Worm (Caenorhabditis elegans) whole organism, mixed stage, embryonic: ENCODE data around the gene clp-1.
A peak's percentile ranks its signal among the peaks of the same experiment; 100 is the strongest.

Experiments used
- M03D4.4 ChIP-seq: sonication (generic microtip); optimal IDR thresholded peaks from 2 replicates; lab custom pipeline; 2017; ENCODE audit warnings: mild to moderate bottlenecking, missing genetic modification characterization, missing compliant biosample characterization
- bed-3 ChIP-seq: fragments of 200-800 bp; sonication (Bioruptor generic); optimal IDR thresholded peaks from 3 replicates; lab custom pipeline; 2018; ENCODE audit warnings: mild to moderate bottlenecking, missing genetic modification characterization, moderate library complexity, missing compliant biosample characterization
- blmp-1 ChIP-seq: fragments of 150-350 bp; optimal IDR thresholded peaks from 2 replicates; lab custom pipeline; 2014; ENCODE audit warnings: missing biosample characterization, missing genetic modification characterization
- ceh-39 ChIP-seq: fragments of 150-350 bp; optimal IDR thresholded peaks from 2 replicates; lab custom pipeline; 2014; ENCODE audit warnings: missing biosample characterization, missing genetic modification characterization
- ceh-43 ChIP-seq: fragments of 200-800 bp; sonication (Bioruptor generic); optimal IDR thresholded peaks from 2 replicates; lab custom pipeline; 2018; ENCODE audit warnings: mild to moderate bottlenecking, missing genetic modification characterization, moderate library complexity, missing compliant biosample characterization
- ceh-83 ChIP-seq: fragments of 200-800 bp; sonication (Bioruptor generic); optimal IDR thresholded peaks from 2 replicates; lab custom pipeline; 2018; ENCODE audit warnings: mild to moderate bottlenecking, missing genetic modification characterization, missing compliant biosample characterization
- ces-1 ChIP-seq: fragments of 150-350 bp; optimal IDR thresholded peaks from 2 replicates; lab custom pipeline; 2014; ENCODE audit warnings: missing biosample characterization, missing genetic modification reagents, missing genetic modification characterization
- cnd-1 ChIP-seq: fragments of 200-800 bp; sonication (Bioruptor generic); optimal IDR thresholded peaks from 2 replicates; lab custom pipeline; 2018; ENCODE audit warnings: mild to moderate bottlenecking, missing genetic modification characterization, missing compliant biosample characterization
- drap-1 ChIP-seq: fragments of 200-800 bp; sonication (Bioruptor generic); optimal IDR thresholded peaks from 3 replicates; lab custom pipeline; 2018; ENCODE audit warnings: mild to moderate bottlenecking, missing genetic modification characterization, missing compliant biosample characterization
- elt-1 ChIP-seq: sonication (generic microtip); optimal IDR thresholded peaks from 2 replicates; lab custom pipeline; 2017; ENCODE audit warnings: missing genetic modification characterization, mild to moderate bottlenecking, missing compliant biosample characterization, antibody characterized with exemption, moderate library complexity, borderline replicate concordance; ENCODE audit not compliant: insufficient read depth
- elt-3 ChIP-seq: fragments of 150-350 bp; optimal IDR thresholded peaks from 2 replicates; lab custom pipeline; 2014; ENCODE audit warnings: missing biosample characterization, missing genetic modification characterization
- hlh-1 ChIP-seq: fragments of 150-350 bp; optimal IDR thresholded peaks from 2 replicates; lab custom pipeline; 2014; ENCODE audit warnings: missing biosample characterization, missing genetic modification reagents, missing genetic modification characterization
- lin-13 ChIP-seq: fragments of 150-350 bp; optimal IDR thresholded peaks from 2 replicates; lab custom pipeline; 2014; ENCODE audit warnings: missing biosample characterization, missing genetic modification characterization
- lin-32 ChIP-seq: fragments of 200-800 bp; sonication (Bioruptor generic); optimal IDR thresholded peaks from 2 replicates; lab custom pipeline; 2018; ENCODE audit warnings: mild to moderate bottlenecking, missing genetic modification characterization, missing compliant biosample characterization
- lsy-2 ChIP-seq: fragments of 150-350 bp; optimal IDR thresholded peaks from 2 replicates; lab custom pipeline; 2014; ENCODE audit warnings: missing biosample characterization, missing genetic modification characterization
- mab-5 ChIP-seq: fragments of 150-350 bp; optimal IDR thresholded peaks from 2 replicates; lab custom pipeline; 2014; ENCODE audit warnings: missing biosample characterization, missing genetic modification characterization
- mep-1 ChIP-seq: fragments of 150-350 bp; optimal IDR thresholded peaks from 2 replicates; lab custom pipeline; 2017; ENCODE audit warnings: missing biosample characterization, missing genetic modification reagents, missing genetic modification characterization, inconsistent platforms
- nhr-12 ChIP-seq: fragments of 150-350 bp; optimal IDR thresholded peaks from 2 replicates; lab custom pipeline; 2014; ENCODE audit warnings: missing biosample characterization, missing genetic modification characterization
- nhr-2 ChIP-seq: fragments of 150-350 bp; optimal IDR thresholded peaks from 2 replicates; lab custom pipeline; 2014; ENCODE audit warnings: missing biosample characterization, missing genetic modification characterization
- nhr-237 ChIP-seq: fragments of 150-350 bp; optimal IDR thresholded peaks from 2 replicates; lab custom pipeline; 2014; ENCODE audit warnings: missing biosample characterization, missing genetic modification characterization
- nhr-28 ChIP-seq: fragments of 150-350 bp; optimal IDR thresholded peaks from 2 replicates; lab custom pipeline; 2014; ENCODE audit warnings: missing biosample characterization, missing genetic modification characterization
- nhr-76 ChIP-seq: sonication (generic microtip); optimal IDR thresholded peaks from 2 replicates; lab custom pipeline; 2017; ENCODE audit warnings: missing biosample characterization, missing genetic modification characterization
- pha-4 ChIP-seq: fragments of 150-350 bp; optimal IDR thresholded peaks from 2 replicates; lab custom pipeline; 2018; ENCODE audit warnings: missing biosample characterization, missing genetic modification reagents, missing genetic modification characterization
- sem-2 ChIP-seq: fragments of 200-800 bp; sonication (Bioruptor generic); optimal IDR thresholded peaks from 2 replicates; lab custom pipeline; 2018; ENCODE audit warnings: mild to moderate bottlenecking, missing genetic modification characterization, missing compliant biosample characterization
- snpc-4 ChIP-seq: fragments of 150-350 bp; optimal IDR thresholded peaks from 2 replicates; lab custom pipeline; 2014; ENCODE audit warnings: missing biosample characterization, missing genetic modification characterization
- sptf-1 ChIP-seq: sonication (generic microtip); optimal IDR thresholded peaks from 2 replicates; lab custom pipeline; 2017; ENCODE audit warnings: mild to moderate bottlenecking, missing genetic modification characterization, moderate library complexity, missing compliant biosample characterization
- tbx-8 ChIP-seq: fragments of 200-800 bp; sonication (Bioruptor generic); optimal IDR thresholded peaks from 2 replicates; lab custom pipeline; 2018; ENCODE audit warnings: mild to moderate bottlenecking, missing genetic modification characterization, moderate library complexity, missing compliant biosample characterization
- unc-120 ChIP-seq: sonication (generic microtip); optimal IDR thresholded peaks from 2 replicates; lab custom pipeline; 2017; ENCODE audit warnings: missing genetic modification characterization, missing compliant biosample characterization; ENCODE audit not compliant: poor library complexity, severe bottlenecking
- unc-39 ChIP-seq: fragments of 150-350 bp; optimal IDR thresholded peaks from 2 replicates; lab custom pipeline; 2014; ENCODE audit warnings: missing biosample characterization, missing genetic modification characterization
- unc-62 ChIP-seq: fragments of 150-350 bp; optimal IDR thresholded peaks from 2 replicates; lab custom pipeline; 2014; ENCODE audit warnings: missing biosample characterization, missing genetic modification reagents, missing genetic modification characterization
- zip-8 ChIP-seq: fragments of 150-350 bp; optimal IDR thresholded peaks from 2 replicates; lab custom pipeline; 2014; ENCODE audit warnings: missing biosample characterization, missing genetic modification characterization
- ztf-11 ChIP-seq: fragments of 150-350 bp; optimal IDR thresholded peaks from 2 replicates; lab custom pipeline; 2014; ENCODE audit warnings: missing biosample characterization, missing genetic modification characterization

Gene clp-1

DNA sequence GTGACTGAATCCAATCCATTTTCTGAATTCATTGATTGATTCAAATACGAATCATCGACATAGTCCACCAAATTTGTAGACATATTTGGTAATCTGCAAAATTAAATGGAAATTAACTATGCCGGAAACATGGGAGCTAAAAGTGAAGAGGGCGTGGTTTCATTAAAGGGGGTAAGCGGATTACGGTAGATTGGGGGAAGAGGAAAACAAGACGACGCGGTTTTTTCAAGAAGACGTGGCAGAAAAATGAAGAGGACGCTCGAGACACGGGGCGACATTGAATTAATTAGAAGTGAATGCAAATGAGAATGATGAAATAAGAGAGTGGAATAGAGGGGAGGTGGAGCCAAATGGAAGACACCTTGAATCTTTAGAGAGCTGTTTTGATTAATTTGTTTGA is 16.6 kb downstream of the clp-1 start, which contains the start of gene npr-17:
npr-17 (minus strand) TSS at position 101 of the 400 bp plus-strand sequence.
- TF ChIP-seq elt-1 (no peak), nhr-76 (tag; lab: Kevin White, UChicago) (no peak), snpc-4 (tag; lab: Kevin White, UChicago) (no peak), zip-8 (no peak), hlh-1 (tag; lab: Kevin White, UChicago) (no peak), cnd-1 (tag; lab: Kevin White, UChicago) (no peak), ces-1 (no peak), ceh-39 (tag; lab: Kevin White, UChicago) (no peak), unc-39 (tag; lab: Kevin White, UChicago) (no peak), nhr-237 (tag; lab: Kevin White, UChicago) (no peak), ztf-11 (tag; lab: Kevin White, UChicago) (no peak), M03D4.4 (tag; lab: Kevin White, UChicago) (no peak), ceh-83 (GFP tag; lab: Kevin White, UChicago) (no peak), lin-32 (GFP tag; lab: Kevin White, UChicago) (no peak)

DNA sequence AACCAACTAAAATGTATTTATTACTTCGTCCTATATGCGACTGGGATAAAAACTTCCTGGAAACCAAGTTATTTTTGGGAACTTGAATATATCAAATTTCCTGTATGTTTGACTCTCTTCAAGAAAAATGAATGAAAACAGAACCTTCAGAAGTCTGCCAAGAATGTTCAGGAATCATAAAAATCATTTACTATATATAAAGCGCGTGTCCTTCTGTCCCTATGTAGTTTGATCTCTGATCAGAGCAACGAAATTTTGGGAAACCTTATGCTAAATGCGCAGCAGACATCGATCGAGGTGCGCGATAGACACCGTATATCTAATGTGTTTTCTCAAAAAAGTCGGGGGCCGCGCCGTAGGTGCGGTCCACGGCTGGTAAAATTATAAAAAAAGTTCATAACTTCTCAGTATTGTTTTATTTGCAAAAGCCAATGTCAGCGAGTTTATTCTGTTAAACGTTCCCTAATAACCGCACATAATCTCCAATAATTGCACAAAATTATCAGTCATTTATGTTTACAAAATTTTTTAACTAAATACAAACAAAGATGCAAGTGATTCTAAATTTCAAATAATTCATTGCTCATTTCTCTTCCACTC is 17.8 kb downstream of the clp-1 start:
- TF ChIP-seq pha-4 (no peak), nhr-28 (tag; lab: Kevin White, UChicago) (no peak), unc-62 (GFP tag; lab: Kevin White, UChicago) (no peak), mab-5 (tag; lab: Kevin White, UChicago) (no peak), ceh-39 (tag; lab: Kevin White, UChicago) (no peak), drap-1 (GFP tag; lab: Kevin White, UChicago) (no peak), lin-13 (tag; lab: Kevin White, UChicago) (no peak)

DNA sequence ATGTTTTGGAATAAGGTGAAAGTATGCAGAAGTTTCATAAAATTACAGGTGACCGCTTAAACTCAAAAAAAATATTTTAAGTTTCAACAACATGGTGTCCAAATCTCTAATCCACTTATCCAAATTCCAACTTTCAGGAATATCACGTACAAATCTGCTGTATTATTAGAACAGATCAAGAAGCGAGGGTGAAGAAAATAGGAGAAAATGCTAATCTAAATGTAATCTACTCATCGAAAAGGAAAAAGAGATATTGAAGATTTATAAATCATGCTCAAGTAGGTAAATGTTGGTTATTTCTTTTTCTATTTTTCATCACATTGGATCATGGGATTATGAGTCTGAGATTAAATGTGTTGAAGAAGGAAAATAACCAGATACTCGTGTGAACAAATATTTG is 21.8 kb downstream of the clp-1 start:
- TF ChIP-seq drap-1 (GFP tag; lab: Kevin White, UChicago): no peak
- TF ChIP-seq tbx-8 (GFP tag; lab: Kevin White, UChicago): no peak
- TF ChIP-seq nhr-76 (tag; lab: Kevin White, UChicago): no peak
- TF ChIP-seq nhr-237 (tag; lab: Kevin White, UChicago): no peak
- no peak for TF ChIP-seq ceh-43 (GFP tag; lab: Kevin White, UChicago)
- TF ChIP-seq lin-32 (GFP tag; lab: Kevin White, UChicago): no peak
- no peak for TF ChIP-seq snpc-4 (tag; lab: Kevin White, UChicago)
- no peak for TF ChIP-seq nhr-12
- no peak for TF ChIP-seq hlh-1 (tag; lab: Kevin White, UChicago)

DNA sequence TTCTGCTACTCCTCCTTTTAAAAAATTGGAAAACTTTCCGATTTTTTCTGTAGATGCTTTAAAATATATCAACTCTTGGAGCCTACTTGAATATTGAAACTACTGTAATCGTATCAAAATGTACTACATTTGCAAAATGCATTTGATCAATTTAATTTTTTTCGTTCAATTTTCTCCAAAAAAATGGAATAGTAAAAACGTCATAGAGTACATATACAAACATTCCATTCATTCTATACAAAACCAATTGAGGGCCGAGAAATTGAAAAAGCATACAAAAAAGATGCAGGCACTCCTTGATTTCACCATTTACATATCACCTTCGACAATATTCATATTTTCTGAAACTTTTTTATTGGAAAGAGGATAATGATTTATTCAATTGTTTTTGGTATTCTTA is 24.3 kb downstream of the clp-1 start, which contains the start of gene C06G4.6:
C06G4.6 (plus strand) TSS at position 301 of the 400 bp plus-strand sequence.
- TF ChIP-seq blmp-1 (tag; lab: Kevin White, UChicago) (no peak), pha-4 (no peak), lin-13 (tag; lab: Kevin White, UChicago) (no peak), mab-5 (tag; lab: Kevin White, UChicago) (no peak), ztf-11 (tag; lab: Kevin White, UChicago) (no peak), bed-3 (GFP tag; lab: Kevin White, UChicago) (no peak), nhr-76 (tag; lab: Kevin White, UChicago) (no peak), unc-120 (tag; lab: Kevin White, UChicago) (no peak), nhr-12 (no peak), M03D4.4 (tag; lab: Kevin White, UChicago) (no peak), unc-62 (GFP tag; lab: Kevin White, UChicago) (no peak), sptf-1 (tag; lab: Kevin White, UChicago) (no peak), sem-2 (GFP tag; lab: Kevin White, UChicago) (no peak), elt-3 (tag; lab: Kevin White, UChicago) (no peak), lin-32 (GFP tag; lab: Kevin White, UChicago) (no peak), tbx-8 (GFP tag; lab: Kevin White, UChicago) (no peak), nhr-2 (tag; lab: Kevin White, UChicago) (no peak), ceh-43 (GFP tag; lab: Kevin White, UChicago) (no peak)

DNA sequence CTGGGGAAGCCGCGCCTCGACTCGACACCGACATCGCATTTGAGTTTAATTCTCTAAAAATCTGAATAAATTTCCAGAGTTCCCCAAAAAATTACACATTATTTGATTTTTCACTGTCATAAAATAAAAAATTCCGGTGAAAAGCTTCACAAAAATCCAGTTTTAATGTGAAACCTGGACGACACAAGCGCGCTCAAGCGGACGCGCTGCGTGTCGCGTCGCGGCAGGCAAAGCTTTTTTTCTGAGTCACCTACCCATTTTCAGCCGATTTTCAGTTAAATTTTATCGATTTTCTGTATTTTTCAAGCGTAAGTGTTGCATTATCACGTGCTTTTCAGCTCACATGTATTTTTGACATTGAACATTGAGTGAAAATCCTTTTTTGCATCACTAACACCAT is 30.0 kb downstream of the clp-1 start, which contains the start of gene cit-1.1:
cit-1.1 (minus strand) TSS at position 53 of the 400 bp plus-strand sequence.
- TF ChIP-seq ceh-43 (GFP tag; lab: Kevin White, UChicago) (no peak), mep-1 (tag; lab: Kevin White, UChicago) (peak; percentile 25), snpc-4 (tag; lab: Kevin White, UChicago) (no peak), lsy-2 (tag; lab: Kevin White, UChicago) (peak; percentile 35), elt-3 (tag; lab: Kevin White, UChicago) (no peak)
